Fruit fly (Drosophila melanogaster) whole organism, embryonic: ENCODE results near the gene shf.
A peak's percentile ranks its signal among the peaks of the same experiment; 100 is the strongest.

Experiments
- ATbp ChIP-seq: fragments of 200-800 bp; sonication (Bioruptor generic); optimal IDR thresholded peaks from 2 replicates; lab custom pipeline; 2017; ENCODE audit warnings: missing biosample characterization, mild to moderate bottlenecking, missing genetic modification characterization, missing genetic modification reagents
- Abd-B ChIP-seq: fragments of 200-800 bp; sonication (Bioruptor generic); optimal IDR thresholded peaks from 2 replicates; lab custom pipeline; 2018; ENCODE audit warnings: missing biosample characterization, mild to moderate bottlenecking, missing genetic modification characterization, moderate library complexity
- Asciz ChIP-seq: fragments of 200-800 bp; sonication (Bioruptor generic); optimal IDR thresholded peaks from 2 replicates; lab custom pipeline; 2017; ENCODE audit warnings: missing biosample characterization, mild to moderate bottlenecking, missing genetic modification characterization, missing genetic modification reagents
- Atf3 ChIP-seq: fragments of 200-800 bp; sonication (Bioruptor generic); optimal IDR thresholded peaks from 3 replicates; lab custom pipeline; 2016; ENCODE audit warnings: missing biosample characterization, missing genetic modification characterization
- Atf6 ChIP-seq: fragments of 200-800 bp; sonication (Bioruptor generic); IDR thresholded peaks from 2 replicates; pipeline ENCODE4 v1.3.6; 2022; ENCODE audit warnings: missing biosample characterization, missing genetic modification characterization
- B-H1 ChIP-seq: fragments of 200-800 bp; sonication (Bioruptor generic); IDR thresholded peaks from 3 replicates; pipeline ENCODE4 v1.3.6; 2022; ENCODE audit warnings: missing biosample characterization, missing genetic modification characterization
- CG10366 ChIP-seq: fragments of 200-800 bp; sonication (Bioruptor generic); IDR thresholded peaks from 2 replicates; pipeline ENCODE4 v1.3.6; 2022; ENCODE audit warnings: missing biosample characterization, missing genetic modification characterization
- CG11504 ChIP-seq: fragments of 200-800 bp; sonication (Bioruptor generic); optimal IDR thresholded peaks from 3 replicates; lab custom pipeline; 2019; ENCODE audit warnings: missing biosample characterization, mild to moderate bottlenecking, missing genetic modification characterization, moderate library complexity
- CG17328 ChIP-seq: fragments of 200-800 bp; sonication (Bioruptor generic); IDR thresholded peaks from 2 replicates; pipeline ENCODE4 v1.3.6; 2022; ENCODE audit warnings: missing biosample characterization, missing genetic modification characterization
- CG17359 ChIP-seq: fragments of 200-800 bp; sonication (Bioruptor generic); optimal IDR thresholded peaks from 3 replicates; lab custom pipeline; 2018; ENCODE audit warnings: missing biosample characterization, mild to moderate bottlenecking, missing genetic modification characterization, moderate library complexity
- CG18011 ChIP-seq: fragments of 200-800 bp; sonication (Bioruptor generic); optimal IDR thresholded peaks from 2 replicates; lab custom pipeline; 2017; ENCODE audit warnings: missing biosample characterization, missing genetic modification characterization, mild to moderate bottlenecking, moderate library complexity, missing genotype
- CG2678 ChIP-seq: fragments of 200-800 bp; sonication (Bioruptor generic); optimal IDR thresholded peaks from 3 replicates; lab custom pipeline; 2019; ENCODE audit warnings: missing biosample characterization, mild to moderate bottlenecking, missing genetic modification characterization, moderate library complexity
- CG31441 ChIP-seq: fragments of 200-800 bp; sonication (Bioruptor generic); IDR thresholded peaks from 2 replicates; pipeline ENCODE4 v1.3.6; 2022; ENCODE audit warnings: missing biosample characterization, missing genetic modification characterization
- CG33213 ChIP-seq: fragments of 200-800 bp; sonication (Bioruptor generic); optimal IDR thresholded peaks from 3 replicates; lab custom pipeline; 2016; ENCODE audit warnings: missing biosample characterization, missing genetic modification characterization
- CG3407 ChIP-seq: fragments of 200-800 bp; sonication (Bioruptor generic); optimal IDR thresholded peaks from 2 replicates; lab custom pipeline; 2018; ENCODE audit warnings: missing biosample characterization, mild to moderate bottlenecking, missing genetic modification characterization
- CG34376 ChIP-seq: fragments of 200-800 bp; sonication (Bioruptor generic); optimal IDR thresholded peaks from 2 replicates; lab custom pipeline; 2018; ENCODE audit warnings: missing biosample characterization, mild to moderate bottlenecking, missing genetic modification characterization
- CG3847 ChIP-seq: fragments of 200-800 bp; sonication (Bioruptor generic); IDR thresholded peaks from 2 replicates; pipeline ENCODE4 v1.3.6; 2022; ENCODE audit warnings: missing biosample characterization, missing genetic modification characterization
- CG5953 ChIP-seq: fragments of 200-800 bp; sonication (Bioruptor generic); IDR thresholded peaks from 2 replicates; pipeline ENCODE4 v1.3.6; 2022; ENCODE audit warnings: missing biosample characterization, missing genetic modification characterization
- CG6175 ChIP-seq: fragments of 200-800 bp; sonication (Bioruptor generic); IDR thresholded peaks from 3 replicates; pipeline ENCODE4 v1.3.6; 2022; ENCODE audit warnings: missing biosample characterization, missing genetic modification characterization
- CG6689 ChIP-seq: fragments of 200-800 bp; sonication (Bioruptor generic); IDR thresholded peaks from 2 replicates; pipeline ENCODE4 v1.3.6; 2022; ENCODE audit warnings: missing biosample characterization, missing genetic modification characterization
- CG8290 ChIP-seq, 3 experiments: fragments of 200-800 bp; sonication (Bioruptor generic); optimal IDR thresholded peaks; 2 replicates each; lab custom pipeline; 2016 to 2019; ENCODE audit warnings: missing biosample characterization in 3 of 3, missing genetic modification characterization in 3 of 3, mild to moderate bottlenecking in 2 of 3, moderate library complexity in 1 of 3
- CG9817 ChIP-seq: fragments of 200-800 bp; sonication (Bioruptor generic); optimal IDR thresholded peaks from 2 replicates; lab custom pipeline; 2018; ENCODE audit warnings: missing biosample characterization, mild to moderate bottlenecking, missing genetic modification characterization, moderate library complexity
- CrebB ChIP-seq: fragments of 200-800 bp; sonication (Bioruptor generic); optimal IDR thresholded peaks from 3 replicates; lab custom pipeline; 2018; ENCODE audit warnings: missing biosample characterization, mild to moderate bottlenecking, missing genetic modification characterization
- Drgx ChIP-seq: fragments of 200-800 bp; sonication (Bioruptor generic); IDR thresholded peaks from 2 replicates; pipeline ENCODE4 v1.3.6; 2022; ENCODE audit warnings: missing biosample characterization, missing genetic modification characterization
- Elba2 ChIP-seq: fragments of 200-800 bp; sonication (Bioruptor generic); optimal IDR thresholded peaks from 3 replicates; lab custom pipeline; 2016; ENCODE audit warnings: missing biosample characterization, missing genetic modification characterization
- Ets65A ChIP-seq: fragments of 200-800 bp; sonication (Bioruptor generic); peaks from one replicate; lab custom pipeline; 2016; ENCODE audit warnings: missing biosample characterization, missing genetic modification characterization
- H2.0 ChIP-seq: fragments of 200-800 bp; sonication (Bioruptor generic); IDR thresholded peaks from 2 replicates; pipeline ENCODE4 v1.3.6; 2022; ENCODE audit warnings: missing biosample characterization, missing genetic modification characterization
- HLH3B ChIP-seq: fragments of 200-800 bp; sonication (Bioruptor generic); IDR thresholded peaks from 2 replicates; pipeline ENCODE4 v1.3.6; 2022; ENCODE audit warnings: missing biosample characterization, missing genetic modification characterization
- HLH54F ChIP-seq: fragments of 200-800 bp; sonication (Bioruptor generic); optimal IDR thresholded peaks from 3 replicates; lab custom pipeline; 2016; ENCODE audit warnings: missing biosample characterization, missing genetic modification characterization
- Hr51 ChIP-seq, 2 experiments: fragments of 200-800 bp; sonication (Bioruptor generic); optimal IDR thresholded peaks; 2 replicates in 1 of 2; 3 replicates in 1 of 2; lab custom pipeline; 2016 to 2018; ENCODE audit warnings: missing biosample characterization in 2 of 2, missing genetic modification characterization in 2 of 2, mild to moderate bottlenecking in 1 of 2, moderate library complexity in 1 of 2
- Med ChIP-seq: fragments of 200-800 bp; sonication (Bioruptor generic); peaks from one replicate; lab custom pipeline; 2016; ENCODE audit warnings: missing biosample characterization, missing genetic modification characterization, mild to moderate bottlenecking, inconsistent platforms, moderate library complexity
- Mrtf ChIP-seq: fragments of 200-800 bp; sonication (Bioruptor generic); IDR thresholded peaks from 3 replicates; pipeline ENCODE4 v1.3.6; 2022; ENCODE audit warnings: missing biosample characterization, missing genetic modification characterization
- NC2β ChIP-seq: fragments of 200-800 bp; sonication (Bioruptor generic); optimal IDR thresholded peaks from 2 replicates; lab custom pipeline; 2016; ENCODE audit warnings: missing biosample characterization, missing genetic modification characterization
- PHDP ChIP-seq: fragments of 200-800 bp; sonication (Bioruptor generic); optimal IDR thresholded peaks from 3 replicates; lab custom pipeline; 2018; ENCODE audit warnings: missing biosample characterization, mild to moderate bottlenecking, missing genetic modification characterization, moderate library complexity
- Sox100B ChIP-seq: fragments of 200-800 bp; sonication (Bioruptor generic); optimal IDR thresholded peaks from 3 replicates; lab custom pipeline; 2018; ENCODE audit warnings: missing biosample characterization, mild to moderate bottlenecking, missing genetic modification characterization
- Sox102F ChIP-seq: fragments of 200-800 bp; sonication (Bioruptor generic); optimal IDR thresholded peaks from 2 replicates; lab custom pipeline; 2018; ENCODE audit warnings: missing biosample characterization, mild to moderate bottlenecking, missing genetic modification characterization, moderate library complexity
- Ssrp ChIP-seq: fragments of 200-800 bp; sonication (Bioruptor generic); optimal IDR thresholded peaks from 2 replicates; lab custom pipeline; 2018; ENCODE audit warnings: missing biosample characterization, mild to moderate bottlenecking, missing genetic modification characterization, moderate library complexity
- Xrp1 ChIP-seq: fragments of 200-800 bp; sonication (Bioruptor generic); IDR thresholded peaks from 2 replicates; pipeline ENCODE4 v1.3.6; 2022; ENCODE audit warnings: missing biosample characterization, missing genetic modification characterization
- ac ChIP-seq: fragments of 200-800 bp; sonication (Bioruptor generic); optimal IDR thresholded peaks from 3 replicates; lab custom pipeline; 2017; ENCODE audit warnings: missing biosample characterization, mild to moderate bottlenecking, missing genetic modification characterization
- cwo ChIP-seq: fragments of 200-800 bp; sonication (Bioruptor generic); optimal IDR thresholded peaks from 3 replicates; lab custom pipeline; 2017; ENCODE audit warnings: missing biosample characterization, missing genetic modification characterization, mild to moderate bottlenecking, moderate library complexity, missing genetic modification reagents
- emc ChIP-seq: fragments of 200-800 bp; sonication (Bioruptor generic); optimal IDR thresholded peaks from 2 replicates; lab custom pipeline; 2016; ENCODE audit warnings: missing biosample characterization, missing genetic modification characterization
- hkb ChIP-seq, 2 experiments: fragments of 200-800 bp in 1 of 2; fragments of >200 bp in 1 of 2; sonication (Bioruptor generic) in 1 of 2; IDR thresholded peaks in 1 of 2; optimal IDR thresholded peaks in 1 of 2; 2 replicates each; pipeline versions ENCODE4 v1.3.6 to Lab custom; 2017 to 2022; ENCODE audit warnings: missing biosample characterization in 1 of 2, missing genetic modification characterization in 1 of 2
- kah ChIP-seq: fragments of 200-800 bp; sonication (Bioruptor generic); optimal IDR thresholded peaks from 2 replicates; lab custom pipeline; 2018; ENCODE audit warnings: missing biosample characterization, mild to moderate bottlenecking, missing genetic modification characterization
- lmd ChIP-seq: fragments of 200-800 bp; sonication (Bioruptor generic); IDR thresholded peaks from 2 replicates; pipeline ENCODE4 v1.3.6; 2022; ENCODE audit warnings: missing biosample characterization, missing genetic modification characterization
- otp ChIP-seq: fragments of 200-800 bp; sonication (Bioruptor generic); IDR thresholded peaks from 3 replicates; pipeline ENCODE4, ENCODE4 v1.3.6; 2022; ENCODE audit warnings: missing biosample characterization, missing genetic modification characterization
- phol ChIP-seq: fragments of 200-800 bp; sonication (Bioruptor generic); optimal IDR thresholded peaks from 3 replicates; lab custom pipeline; 2018; ENCODE audit warnings: missing biosample characterization, mild to moderate bottlenecking, missing genetic modification characterization, moderate library complexity
- sisA ChIP-seq: fragments of 200-800 bp; sonication (Bioruptor generic); IDR thresholded peaks from 2 replicates; pipeline ENCODE4 v1.3.6; 2022; ENCODE audit warnings: missing biosample characterization, missing genetic modification characterization
- sr ChIP-seq: fragments of 200-800 bp; sonication (Bioruptor generic); IDR thresholded peaks from 3 replicates; pipeline ENCODE4 v1.3.6; 2022; ENCODE audit warnings: missing biosample characterization, missing genetic modification characterization
- ssp ChIP-seq: fragments of 200-800 bp; sonication (Bioruptor generic); IDR thresholded peaks from 2 replicates; pipeline ENCODE4 v1.3.6; 2022; ENCODE audit warnings: missing biosample characterization, missing genetic modification characterization

Gene shf

DNA sequence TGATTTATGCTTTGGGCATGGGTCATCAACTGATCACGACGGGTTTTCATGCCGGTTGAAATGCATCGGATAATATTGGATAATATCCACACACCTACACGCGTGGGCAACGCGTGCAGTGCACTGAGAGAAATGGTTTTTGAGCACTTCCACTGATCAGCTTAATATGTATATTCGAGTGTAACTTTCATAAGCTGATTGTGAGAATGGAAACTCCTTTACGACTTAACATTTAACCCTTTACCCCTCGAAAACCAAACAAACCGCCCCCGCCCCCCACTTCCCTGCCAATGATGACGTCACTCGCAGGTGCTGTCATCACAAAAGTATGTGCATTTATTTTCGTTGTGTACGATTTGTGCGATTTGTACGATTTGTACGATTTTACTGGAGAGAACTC is 15.4 kb upstream of the shf start:
- no peak for TF ChIP-seq NC2β
- TF ChIP-seq HLH3B (GFP tag; lab: Robert Waterston, UW) = 0 out of 2 replicates have a peak, but pooled peaks have one; percentile 19
- peak; percentile 54 for TF ChIP-seq lmd (GFP tag; lab: Robert Waterston, UW)
- peak; percentile 67 for TF ChIP-seq Ets65A (GFP tag; lab: Kevin White, UChicago)
- peak in 1 of 2 experiments; percentile 2 for TF ChIP-seq Hr51 (GFP tag; optimal IDR thresholded peaks at IDR 0.05; lab: Kevin White, UChicago)
- TF ChIP-seq Drgx (GFP tag; lab: Robert Waterston, UW) = 0 out of 2 replicates have a peak, but pooled peaks have one; percentile 21
- no peak for TF ChIP-seq Sox100B (GFP tag; lab: Kevin White, UChicago)
- peak; percentile 42 for TF ChIP-seq Ssrp (tag; lab: Kevin White, UChicago)
- TF ChIP-seq phol = peak; percentile 30
- 0 out of 3 replicates have a peak, but pooled peaks have one; percentile 29 for TF ChIP-seq otp
- no peak for TF ChIP-seq Mrtf
- TF ChIP-seq sr (GFP tag; lab: Robert Waterston, UW) = peak; percentile 79
- TF ChIP-seq Xrp1 (GFP tag; lab: Robert Waterston, UW) = 0 out of 2 replicates have a peak, but pooled peaks have one; percentile 45
- TF ChIP-seq CG5953 (GFP tag; lab: Robert Waterston, UW) = peak; percentile 42; the same call in 1 of the 2 replicates
- TF ChIP-seq CG17328 (GFP tag; lab: Robert Waterston, UW) = 0 out of 2 replicates have a peak, but pooled peaks have one; percentile 31
- no peak for TF ChIP-seq PHDP (tag; lab: Kevin White, UChicago)
- TF ChIP-seq CG9817 (tag; lab: Kevin White, UChicago) = no peak
- TF ChIP-seq CG6175 (GFP tag; lab: Robert Waterston, UW) = no peak
- no peak for TF ChIP-seq CG34376 (GFP tag; lab: Kevin White, UChicago)
- no peak for TF ChIP-seq CG31441 (GFP tag; lab: Robert Waterston, UW)
- no peak for TF ChIP-seq cwo
- 0 out of 2 replicates have a peak, but pooled peaks have one; percentile 29 for TF ChIP-seq CG3847 (GFP tag; lab: Robert Waterston, UW)
- peak; percentile 13; the same call in 1 of the 3 replicates for TF ChIP-seq B-H1 (GFP tag; lab: Robert Waterston, UW)
- TF ChIP-seq HLH54F (GFP tag; lab: Kevin White, UChicago) = no peak
- TF ChIP-seq CG6689 (GFP tag; lab: Robert Waterston, UW) = peak; percentile 28
- peak; percentile 6 for TF ChIP-seq CG2678 (tag; lab: Kevin White, UChicago)
- TF ChIP-seq Atf3 = no peak
- TF ChIP-seq emc (GFP tag; lab: Kevin White, UChicago) = no peak
- peak; percentile 43 for TF ChIP-seq Sox102F (GFP tag; lab: Kevin White, UChicago)
- no peak for TF ChIP-seq hkb (optimal IDR thresholded peaks at IDR 0.05; lab: Kevin White, UChicago)
- peak; percentile 50; the same call in 1 of the 2 replicates for TF ChIP-seq hkb (GFP tag; IDR thresholded peaks at IDR 0.05; lab: Robert Waterston, UW)
- TF ChIP-seq kah (GFP tag; lab: Kevin White, UChicago) = no peak
- TF ChIP-seq Asciz (GFP tag; lab: Kevin White, UChicago) = peak; percentile 4
- TF ChIP-seq ac (GFP tag; lab: Kevin White, UChicago) = no peak
- peak; percentile 42; the same call in 1 of the 2 replicates for TF ChIP-seq Atf6 (GFP tag; lab: Robert Waterston, UW)
- TF ChIP-seq ATbp (GFP tag; lab: Kevin White, UChicago) = peak; percentile 32
- TF ChIP-seq H2.0 = peak; percentile 27; the same call in 1 of the 2 replicates
- TF ChIP-seq CG3407 = no peak
- TF ChIP-seq CG8290 (GFP tag; optimal IDR thresholded peaks at IDR 0.05; lab: Kevin White, UChicago) = no peak
- peak in 1 of 2 experiments; percentile 2 for TF ChIP-seq CG8290 (tag; optimal IDR thresholded peaks at IDR 0.05; lab: Kevin White, UChicago)
- TF ChIP-seq sisA = peak; percentile 31; the same call in 1 of the 2 replicates
- peak; percentile 73 for TF ChIP-seq Med (GFP tag; lab: Kevin White, UChicago)
- TF ChIP-seq CrebB = no peak
- peak; percentile 43 for TF ChIP-seq CG17359
- peak; percentile 20 for TF ChIP-seq Abd-B (GFP tag; lab: Kevin White, UChicago)
- TF ChIP-seq Elba2 (GFP tag; lab: Kevin White, UChicago) = no peak
- TF ChIP-seq ssp = 0 out of 2 replicates have a peak, but pooled peaks have one; percentile 12
- peak; percentile 43 for TF ChIP-seq CG10366 (GFP tag; lab: Robert Waterston, UW)
- no peak for TF ChIP-seq CG18011 (GFP tag; lab: Kevin White, UChicago)
- no peak for TF ChIP-seq CG33213
- peak; percentile 42 for TF ChIP-seq CG11504 (tag; lab: Kevin White, UChicago)
